Worm (Caenorhabditis elegans) whole organism, L3 larva: ENCODE measurements around the gene smcr-8.
A peak's percentile ranks its signal among the peaks of the same experiment; 100 is the strongest.

Source experiments
- R02D3.7 ChIP-seq: fragments of 150-350 bp; optimal IDR thresholded peaks from 2 replicates; lab custom pipeline; 2014; ENCODE audit warnings: missing biosample characterization, missing genetic modification characterization
- ZK546.5 ChIP-seq: sonication (generic microtip); optimal IDR thresholded peaks from 2 replicates; lab custom pipeline; 2017; ENCODE audit warnings: missing biosample characterization, missing genetic modification characterization
- aly-2 ChIP-seq: fragments of 150-350 bp; optimal IDR thresholded peaks from 2 replicates; lab custom pipeline; 2014; ENCODE audit warnings: missing biosample characterization, missing genetic modification characterization
- ama-1 ChIP-seq: fragments of 150-350 bp; optimal IDR thresholded peaks from 2 replicates; lab custom pipeline; 2018
- ceh-16 ChIP-seq: sonication (generic microtip); optimal IDR thresholded peaks from 2 replicates; lab custom pipeline; 2017; ENCODE audit warnings: missing biosample characterization, missing genetic modification characterization
- ceh-28 ChIP-seq: fragments of 150-350 bp; optimal IDR thresholded peaks from 2 replicates; lab custom pipeline; 2014; ENCODE audit warnings: missing biosample characterization, missing genetic modification reagents, missing genetic modification characterization
- ceh-82 ChIP-seq: fragments of 150-350 bp; optimal IDR thresholded peaks from 2 replicates; lab custom pipeline; 2014; ENCODE audit warnings: missing biosample characterization, missing genetic modification characterization
- ceh-9 ChIP-seq: sonication (generic microtip); optimal IDR thresholded peaks from 2 replicates; lab custom pipeline; 2018; ENCODE audit warnings: missing biosample characterization, missing genetic modification characterization
- daf-12 ChIP-seq: fragments of 150-350 bp; optimal IDR thresholded peaks from 2 replicates; lab custom pipeline; 2014; ENCODE audit warnings: missing biosample characterization, missing genetic modification reagents, missing genetic modification characterization
- egl-27 ChIP-seq: sonication (generic microtip); optimal IDR thresholded peaks from 4 replicates; lab custom pipeline; 2017; ENCODE audit warnings: missing biosample characterization, missing genetic modification reagents, missing genetic modification characterization
- egl-5 ChIP-seq: fragments of 150-350 bp; optimal IDR thresholded peaks from 2 replicates; lab custom pipeline; 2017; ENCODE audit warnings: missing biosample characterization, missing genetic modification reagents, missing genetic modification characterization, inconsistent platforms
- elt-1 ChIP-seq: fragments of 150-350 bp; optimal IDR thresholded peaks from 2 replicates; lab custom pipeline; 2014; ENCODE audit warnings: missing biosample characterization, missing genetic modification characterization
- elt-2 ChIP-seq: sonication (generic microtip); optimal IDR thresholded peaks from 2 replicates; lab custom pipeline; 2016; ENCODE audit warnings: missing genetic modification reagents, mild to moderate bottlenecking, missing genetic modification characterization, missing compliant biosample characterization
- elt-3 ChIP-seq, 3 experiments: fragments of 150-350 bp in 1 of 3; sonication (generic microtip) in 2 of 3; optimal IDR thresholded peaks; 2 replicates in 2 of 3; 4 replicates in 1 of 3; lab custom pipeline; 2014 to 2017; ENCODE audit warnings: missing biosample characterization in 3 of 3, missing genetic modification characterization in 3 of 3
- eor-1 ChIP-seq, 2 experiments: fragments of 150-350 bp; optimal IDR thresholded peaks; 2 replicates each; lab custom pipeline; 2014 to 2018; ENCODE audit warnings: missing biosample characterization in 2 of 2, missing genetic modification characterization in 2 of 2
- fkh-10 ChIP-seq: sonication (generic microtip); optimal IDR thresholded peaks from 2 replicates; lab custom pipeline; 2017; ENCODE audit warnings: missing biosample characterization, missing genetic modification reagents, missing genetic modification characterization
- fkh-2 ChIP-seq: fragments of 150-350 bp; optimal IDR thresholded peaks from 2 replicates; lab custom pipeline; 2014; ENCODE audit warnings: missing biosample characterization, missing genetic modification reagents, missing genetic modification characterization
- fos-1 ChIP-seq: fragments of 150-350 bp; optimal IDR thresholded peaks from 2 replicates; lab custom pipeline; 2014; ENCODE audit warnings: missing biosample characterization, missing genetic modification characterization
- hmg-11 ChIP-seq: sonication (generic microtip); optimal IDR thresholded peaks from 2 replicates; lab custom pipeline; 2016; ENCODE audit warnings: missing genetic modification characterization, missing compliant biosample characterization
- jun-1 ChIP-seq: fragments of 150-350 bp; optimal IDR thresholded peaks from 2 replicates; lab custom pipeline; 2014; ENCODE audit warnings: missing biosample characterization, missing genetic modification reagents, missing genetic modification characterization
- lin-15B ChIP-seq: fragments of 150-350 bp; optimal IDR thresholded peaks from 2 replicates; lab custom pipeline; 2014; ENCODE audit warnings: missing biosample characterization, missing genetic modification characterization
- lin-39 ChIP-seq: fragments of 150-350 bp; optimal IDR thresholded peaks from 2 replicates; lab custom pipeline; 2018; ENCODE audit warnings: missing biosample characterization, missing genetic modification reagents, missing genetic modification characterization
- lsy-12 ChIP-seq: sonication (generic microtip); optimal IDR thresholded peaks from 2 replicates; lab custom pipeline; 2016; ENCODE audit warnings: mild to moderate bottlenecking, missing genetic modification characterization, missing compliant biosample characterization
- mdl-1 ChIP-seq: fragments of 150-350 bp; optimal IDR thresholded peaks from 2 replicates; lab custom pipeline; 2014; ENCODE audit warnings: missing biosample characterization, missing genetic modification characterization
- mml-1 ChIP-seq: fragments of 150-350 bp; sonication (generic microtip); optimal IDR thresholded peaks from 3 replicates; lab custom pipeline; 2014; ENCODE audit warnings: missing biosample characterization, missing genetic modification characterization
- nfya-1 ChIP-seq: sonication (generic microtip); optimal IDR thresholded peaks from 2 replicates; lab custom pipeline; 2017; ENCODE audit warnings: missing genetic modification characterization, mild to moderate bottlenecking, missing compliant biosample characterization, antibody characterized with exemption, moderate library complexity; ENCODE audit not compliant: insufficient read depth
- nhr-11 ChIP-seq: fragments of 150-350 bp; optimal IDR thresholded peaks from 2 replicates; lab custom pipeline; 2014; ENCODE audit warnings: missing biosample characterization, missing genetic modification characterization
- nhr-12 ChIP-seq: fragments of 150-350 bp; optimal IDR thresholded peaks from 2 replicates; lab custom pipeline; 2014; ENCODE audit warnings: missing biosample characterization, missing genetic modification characterization
- nhr-23 ChIP-seq: fragments of 150-350 bp; optimal IDR thresholded peaks from 2 replicates; lab custom pipeline; 2014; ENCODE audit warnings: missing biosample characterization, missing genetic modification reagents, missing genetic modification characterization
- nhr-237 ChIP-seq: fragments of 150-350 bp; optimal IDR thresholded peaks from 2 replicates; lab custom pipeline; 2014; ENCODE audit warnings: missing biosample characterization, missing genetic modification characterization
- nhr-25 ChIP-seq: sonication (generic microtip); optimal IDR thresholded peaks from 2 replicates; lab custom pipeline; 2017; ENCODE audit warnings: missing biosample characterization, missing genetic modification characterization
- nhr-28 ChIP-seq: fragments of 150-350 bp; optimal IDR thresholded peaks from 2 replicates; lab custom pipeline; 2014; ENCODE audit warnings: missing biosample characterization, missing genetic modification characterization
- nhr-43 ChIP-seq: sonication (generic microtip); optimal IDR thresholded peaks from 2 replicates; lab custom pipeline; 2016; ENCODE audit warnings: mild to moderate bottlenecking, missing genetic modification characterization, missing compliant biosample characterization; ENCODE audit not compliant: poor library complexity, severe bottlenecking
- nhr-67 ChIP-seq: fragments of 150-350 bp; optimal IDR thresholded peaks from 2 replicates; lab custom pipeline; 2014; ENCODE audit warnings: missing biosample characterization, missing genetic modification characterization
- nhr-76 ChIP-seq: fragments of 150-350 bp; sonication (generic microtip); optimal IDR thresholded peaks from 5 replicates; lab custom pipeline; 2014; ENCODE audit warnings: missing biosample characterization, missing genetic modification characterization
- nhr-77 ChIP-seq: fragments of 150-350 bp; optimal IDR thresholded peaks from 2 replicates; lab custom pipeline; 2014; ENCODE audit warnings: missing biosample characterization, missing genetic modification characterization
- pha-4 ChIP-seq: fragments of 150-350 bp; optimal IDR thresholded peaks from 2 replicates; lab custom pipeline; 2014; ENCODE audit warnings: missing biosample characterization, missing genetic modification reagents, missing genetic modification characterization
- pqm-1 ChIP-seq: fragments of 150-350 bp; optimal IDR thresholded peaks from 2 replicates; lab custom pipeline; 2017; ENCODE audit warnings: missing biosample characterization, missing genetic modification characterization, inconsistent platforms
- sea-2 ChIP-seq: fragments of 150-350 bp; sonication (generic microtip); optimal IDR thresholded peaks from 4 replicates; lab custom pipeline; 2014; ENCODE audit warnings: missing biosample characterization, missing genetic modification reagents, missing genetic modification characterization
- skn-1 ChIP-seq: fragments of 150-350 bp; optimal IDR thresholded peaks from 2 replicates; lab custom pipeline; 2014; ENCODE audit warnings: missing biosample characterization, missing genetic modification characterization
- snpc-4 ChIP-seq: fragments of 150-350 bp; optimal IDR thresholded peaks from 2 replicates; lab custom pipeline; 2014; ENCODE audit warnings: missing biosample characterization, missing genetic modification characterization
- tbx-2 ChIP-seq: sonication (generic microtip); optimal IDR thresholded peaks from 2 replicates; lab custom pipeline; 2016; ENCODE audit warnings: mild to moderate bottlenecking, missing genetic modification characterization, missing compliant biosample characterization
- unc-39 ChIP-seq: sonication (generic microtip); optimal IDR thresholded peaks from 4 replicates; lab custom pipeline; 2017; ENCODE audit warnings: missing biosample characterization, missing genetic modification characterization
- unc-62 ChIP-seq: fragments of 150-350 bp; sonication (generic microtip); optimal IDR thresholded peaks from 4 replicates; lab custom pipeline; 2014; ENCODE audit warnings: missing biosample characterization, missing genetic modification reagents, missing genetic modification characterization
- zag-1 ChIP-seq: fragments of 150-350 bp; optimal IDR thresholded peaks from 2 replicates; lab custom pipeline; 2014; ENCODE audit warnings: missing biosample characterization, missing genetic modification characterization
- ztf-11 ChIP-seq: fragments of 150-350 bp; optimal IDR thresholded peaks from 2 replicates; lab custom pipeline; 2014; ENCODE audit warnings: missing biosample characterization, missing genetic modification characterization
- ztf-4 ChIP-seq: fragments of 150-350 bp; optimal IDR thresholded peaks from 2 replicates; lab custom pipeline; 2014; ENCODE audit warnings: missing biosample characterization, missing genetic modification characterization

smcr-8 gene

DNA sequence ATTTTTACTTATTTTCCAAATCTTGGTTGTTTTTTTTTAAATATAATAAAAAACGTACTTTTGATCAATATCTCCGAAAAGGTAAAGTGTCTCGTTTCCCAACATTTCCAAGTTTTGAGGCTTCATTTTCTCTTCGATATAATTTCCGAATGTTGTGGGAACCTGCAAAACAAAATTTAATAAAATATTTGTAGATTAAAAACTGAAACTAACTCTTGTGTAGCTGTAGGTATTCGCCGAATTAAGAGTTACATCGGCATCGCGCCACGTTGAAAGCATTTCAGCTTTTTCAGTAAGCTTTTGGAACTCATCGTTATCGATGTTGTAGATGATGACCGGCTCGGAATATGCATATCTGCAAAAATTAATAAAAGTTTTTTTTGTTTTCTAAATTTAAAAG is 36.8 kb upstream of the smcr-8 start, which contains the start of gene vps-22:
Gene vps-22, minus strand, starts transcription at position 101 of the 400 bp plus-strand sequence.
- TF ChIP-seq fkh-2 = no peak
- no peak for TF ChIP-seq elt-2 (tag; lab: Kevin White, UChicago)
- no peak for TF ChIP-seq nhr-23
- TF ChIP-seq ceh-28 (tag; lab: Kevin White, UChicago) = no peak
- TF ChIP-seq nhr-76 (tag; lab: Kevin White, UChicago) = no peak
- TF ChIP-seq egl-27 (tag; lab: Kevin White, UChicago) = no peak

DNA sequence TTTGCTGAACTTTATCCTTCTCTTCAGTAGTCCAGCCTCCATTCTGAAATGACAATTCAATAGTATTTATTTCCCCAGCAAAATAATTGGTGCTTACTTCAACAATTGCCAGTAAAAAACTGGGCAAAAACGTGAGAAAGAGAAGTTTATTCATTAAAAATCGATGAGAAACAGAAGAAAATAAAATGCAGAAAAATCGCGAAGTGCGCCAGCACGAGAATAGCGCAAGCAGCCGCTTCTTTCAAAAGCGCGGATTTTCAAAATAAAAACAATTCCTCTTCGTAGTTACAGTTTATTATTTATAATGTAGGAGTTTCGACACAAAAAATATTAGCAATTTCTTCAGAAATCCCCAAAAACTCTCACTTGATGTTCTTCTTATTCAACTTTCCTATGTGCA is 36.3 kb upstream of the smcr-8 start, which contains the start of gene C27F2.9:
Gene C27F2.9, minus strand, starts transcription at position 159 of the 400 bp plus-strand sequence.
- TF ChIP-seq nfya-1 (peak; percentile 92), mml-1 (tag; lab: Kevin White, UChicago) (no peak), nhr-237 (tag; lab: Kevin White, UChicago) (no peak), daf-12 (no peak), nhr-11 (tag; lab: Kevin White, UChicago) (peak; percentile 51), ceh-16 (tag; lab: Kevin White, UChicago) (no peak), lsy-12 (peak; percentile 72), nhr-23 (peak; percentile 91), lin-39 (tag; lab: Kevin White, UChicago) (peak; percentile 67), ztf-4 (tag; lab: Kevin White, UChicago) (no peak), ztf-11 (no peak), mdl-1 (tag; lab: Kevin White, UChicago) (no peak), nhr-12 (tag; lab: Kevin White, UChicago) (no peak), snpc-4 (tag; lab: Kevin White, UChicago) (peak; percentile 91), skn-1 (peak; percentile 64), ceh-82 (tag; lab: Kevin White, UChicago) (peak; percentile 27), nhr-76 (tag; lab: Kevin White, UChicago) (no peak), nhr-67 (no peak), ceh-28 (tag; lab: Kevin White, UChicago) (peak; percentile 75), unc-39 (tag; lab: Kevin White, UChicago) (no peak), pqm-1 (tag; lab: Kevin White, UChicago) (peak; percentile 34), ZK546.5 (tag; lab: Kevin White, UChicago) (no peak), sea-2 (GFP tag; lab: Kevin White, UChicago) (no peak), lin-15B (tag; lab: Kevin White, UChicago) (peak; percentile 84), fkh-2 (peak; percentile 22), zag-1 (no peak), aly-2 (tag; lab: Kevin White, UChicago) (no peak), ama-1 (lab: Kevin White, UChicago) (peak; percentile 43), unc-62 (GFP tag; lab: Kevin White, UChicago) (no peak), fos-1 (tag; lab: Kevin White, UChicago) (no peak), R02D3.7 (tag; lab: Kevin White, UChicago) (peak; percentile 79), egl-5 (peak; percentile 12), ceh-9 (tag; lab: Kevin White, UChicago) (no peak), hmg-11 (tag; lab: Kevin White, UChicago) (peak; percentile 63), elt-1 (tag; lab: Kevin White, UChicago) (no peak), fkh-10 (GFP tag; lab: Kevin White, UChicago) (peak; percentile 3), egl-27 (tag; lab: Kevin White, UChicago) (no peak), nhr-28 (no peak), nhr-25 (tag; lab: Kevin White, UChicago) (peak; percentile 79), nhr-77 (peak; percentile 50), elt-3 (tag; optimal IDR thresholded peaks at IDR 0.05; lab: Kevin White, UChicago) (peak in 1 of 3 experiments; percentile 13), nhr-43 (tag; lab: Kevin White, UChicago) (peak; percentile 83), eor-1 (tag; optimal IDR thresholded peaks at IDR 0.05; lab: Kevin White, UChicago) (no peak), elt-2 (tag; lab: Kevin White, UChicago) (peak; percentile 55), jun-1 (tag; lab: Kevin White, UChicago) (peak; percentile 60), pha-4 (tag; lab: Kevin White, UChicago) (peak; percentile 92), tbx-2 (tag; lab: Kevin White, UChicago) (peak; percentile 70)
